Worm (Caenorhabditis elegans): Measurements from ENCODE around the gene C48D1.9.

DNA sequence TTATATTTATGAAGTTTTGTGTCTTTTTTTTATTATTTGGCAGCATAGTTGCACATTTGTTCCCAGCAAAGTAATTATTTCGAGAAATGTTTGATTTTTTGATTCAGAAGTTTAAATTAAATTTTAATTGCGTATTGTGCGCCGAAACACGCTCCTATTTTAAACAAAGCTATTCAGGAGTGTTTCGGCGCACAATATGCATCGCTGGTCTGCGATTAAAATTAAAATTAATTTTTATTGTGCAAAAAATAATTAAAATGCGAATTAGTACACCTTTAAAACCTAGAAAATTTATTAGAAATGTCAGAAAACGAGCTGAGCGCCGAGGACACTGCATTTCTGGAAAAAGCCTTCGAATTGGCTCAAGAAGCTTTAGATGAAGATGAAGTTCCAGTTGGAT lies 33.9 kb upstream of the C48D1.9 start, which contains the start of gene JC8.4:
- TF ChIP-seq unc-62 (GFP tag; optimal IDR thresholded peaks at IDR 0.05), result no peak
- TF ChIP-seq nhr-237 (tag; optimal IDR thresholded peaks at IDR 0.05), result no peak
- TF ChIP-seq nhr-10 (tag; optimal IDR thresholded peaks at IDR 0.05), result no peak
- TF ChIP-seq skn-1 (tag; optimal IDR thresholded peaks at IDR 0.05), result no peak
- no peak for TF ChIP-seq snpc-4 (tag; optimal IDR thresholded peaks at IDR 0.05)
- no peak for TF ChIP-seq lin-11 (tag; optimal IDR thresholded peaks at IDR 0.05)
- TF ChIP-seq mdl-1 (tag; optimal IDR thresholded peaks at IDR 0.05), result no peak
- TF ChIP-seq lin-39 (tag; optimal IDR thresholded peaks at IDR 0.05), result no peak
- no peak for TF ChIP-seq lin-13 (GFP tag; optimal IDR thresholded peaks at IDR 0.05)
- no peak for TF ChIP-seq unc-39 (tag; optimal IDR thresholded peaks at IDR 0.05)
- TF ChIP-seq ztf-11 (tag; optimal IDR thresholded peaks at IDR 0.05), result no peak
- no peak for TF ChIP-seq nhr-6 (tag; optimal IDR thresholded peaks at IDR 0.05)
- TF ChIP-seq ama-1 (optimal IDR thresholded peaks at IDR 0.05), result no peak
